Fruit fly (Drosophila melanogaster) S2 (cell line): Measurements from ENCODE around the gene Pex12.

ENCODE experiments used
- CG8478 ChIP-seq: fragments of >200 bp; optimal IDR thresholded peaks from 2 replicates; lab custom pipeline; 2018
- CTCF ChIP-seq, 2 experiments: fragments of >200 bp; optimal IDR thresholded peaks; 2 replicates each; lab custom pipeline; 2018

The Pex12 gene

dm6 chr2L:846167-846868 is 30.5 kb downstream of the Pex12 start:
- TF ChIP-seq CG8478 (no peak), CTCF (optimal IDR thresholded peaks at IDR 0.05; lab: Kevin White, UChicago) (no peak)

dm6 chr2L:847189-847987 is 31.6 kb downstream of the Pex12 start:
- TF ChIP-seq CTCF (optimal IDR thresholded peaks at IDR 0.05; lab: Kevin White, UChicago) (no peak), CG8478 (no peak)

dm6 chr2L:847988-848622 is 32.3 kb downstream of the Pex12 start:
- TF ChIP-seq CTCF (optimal IDR thresholded peaks at IDR 0.05; lab: Kevin White, UChicago) (no peak), CG8478 (no peak)

dm6 chr2L:849138-849744 is 33.4 kb downstream of the Pex12 start:
- TF ChIP-seq CTCF (optimal IDR thresholded peaks at IDR 0.05; lab: Kevin White, UChicago): no peak
- no peak for TF ChIP-seq CG8478

dm6 chr2L:849787-850512 is 34.2 kb downstream of the Pex12 start:
- TF ChIP-seq CG8478: no peak
- TF ChIP-seq CTCF (optimal IDR thresholded peaks at IDR 0.05; lab: Kevin White, UChicago): no peak

dm6 chr2L:850727-851257 is 35.0 kb downstream of the Pex12 start, which contains the start of gene drongo:
TSS of gene drongo (minus strand) at chr2L:851071.
- TF ChIP-seq CG8478 (no peak), CTCF (optimal IDR thresholded peaks at IDR 0.05; lab: Kevin White, UChicago) (peak; percentile 41 to 49)

dm6 chr2L:852647-853111 is 36.9 kb downstream of the Pex12 start, which contains the start of the genes CG4291 and kraken:
TSS of gene CG4291 (minus strand) at chr2L:852730.
TSS of gene kraken (plus strand) at chr2L:852768.
- no peak for TF ChIP-seq CG8478
- TF ChIP-seq CTCF (optimal IDR thresholded peaks at IDR 0.05; lab: Kevin White, UChicago): peak in 1 of 2 experiments; percentile 39

dm6 chr2L:855052-855547 is 39.3 kb downstream of the Pex12 start, which contains the start of gene CG13949:
TSS of gene CG13949 (plus strand) at chr2L:855337.
- no peak for TF ChIP-seq CG8478
- peak; percentile 59 to 78 for TF ChIP-seq CTCF (optimal IDR thresholded peaks at IDR 0.05; lab: Kevin White, UChicago)

dm6 chr2L:856001-856400 is 40.2 kb downstream of the Pex12 start:
- TF ChIP-seq CTCF (optimal IDR thresholded peaks at IDR 0.05; lab: Kevin White, UChicago) (no peak), CG8478 (no peak)

dm6 chr2L:856690-857488 is 41.1 kb downstream of the Pex12 start:
- TF ChIP-seq CTCF (optimal IDR thresholded peaks at IDR 0.05; lab: Kevin White, UChicago) (peak in 1 of 2 experiments; percentile 1), CG8478 (no peak)

- TF ChIP-seq CTCF (optimal IDR thresholded peaks at IDR 0.05; lab: Kevin White, UChicago) (no peak), CG8478 (no peak)
These were observed 42.2 kb downstream of the Pex12 start for dm6 chr2L:857897-858517.

- TF ChIP-seq CG8478: no peak
- TF ChIP-seq CTCF (optimal IDR thresholded peaks at IDR 0.05; lab: Kevin White, UChicago): no peak
These were observed 44.1 kb downstream of the Pex12 start, which contains the start of gene CG13950 for dm6 chr2L:859897-860296. TSS of gene CG13950 (plus strand) at chr2L:860197.

dm6 chr2L:865851-866250 is 50.1 kb downstream of the Pex12 start:
- no peak for TF ChIP-seq CTCF (optimal IDR thresholded peaks at IDR 0.05; lab: Kevin White, UChicago)
- TF ChIP-seq CG8478: no peak
